Worm (Caenorhabditis elegans) whole organism, early embryonic: ENCODE results near the gene toca-2.

ENCODE experiments used
- B0310.2 ChIP-seq: sonication (generic microtip); optimal IDR thresholded peaks from 2 replicates; lab custom pipeline; 2016; ENCODE audit warnings: mild to moderate bottlenecking, missing genetic modification characterization, missing compliant biosample characterization
- F13C5.2 ChIP-seq: sonication (generic microtip); optimal IDR thresholded peaks from 2 replicates; lab custom pipeline; 2017; ENCODE audit warnings: mild to moderate bottlenecking, missing genetic modification characterization, inconsistent platforms, missing compliant biosample characterization
- aly-1 ChIP-seq: sonication (generic microtip); optimal IDR thresholded peaks from 2 replicates; lab custom pipeline; 2016; ENCODE audit warnings: missing genetic modification characterization, missing compliant biosample characterization
- ama-1 ChIP-seq: fragments of 150-350 bp; optimal IDR thresholded peaks from 2 replicates; lab custom pipeline; 2014
- ceh-13 ChIP-seq: fragments of 200-800 bp; sonication (Bioruptor generic); optimal IDR thresholded peaks from 2 replicates; lab custom pipeline; 2018; ENCODE audit warnings: mild to moderate bottlenecking, missing genetic modification characterization, missing compliant biosample characterization
- ceh-36 ChIP-seq: sonication (generic microtip); optimal IDR thresholded peaks from 2 replicates; lab custom pipeline; 2016; ENCODE audit warnings: missing genetic modification characterization, inconsistent platforms, missing compliant biosample characterization
- ets-7 ChIP-seq: sonication (generic microtip); optimal IDR thresholded peaks from 2 replicates; lab custom pipeline; 2016; ENCODE audit warnings: missing genotype, missing genetic modification characterization, missing compliant biosample characterization
- flt-1 ChIP-seq: fragments of 200-800 bp; sonication (Bioruptor generic); IDR thresholded peaks from 2 replicates; pipeline ENCODE4 v1.3.6; 2022; ENCODE audit warnings: missing genetic modification characterization, missing compliant biosample characterization
- hmbx-1 ChIP-seq: sonication (generic microtip); optimal IDR thresholded peaks from 2 replicates; lab custom pipeline; 2016; ENCODE audit warnings: mild to moderate bottlenecking, missing genetic modification characterization, missing compliant biosample characterization
- hmg-4 ChIP-seq: fragments of 200-800 bp; sonication (Bioruptor generic); optimal IDR thresholded peaks from 2 replicates; lab custom pipeline; 2018; ENCODE audit warnings: mild to moderate bottlenecking, missing genetic modification characterization, missing compliant biosample characterization
- hnd-1 ChIP-seq: sonication (generic microtip); optimal IDR thresholded peaks from 2 replicates; lab custom pipeline; 2016; ENCODE audit warnings: missing genetic modification characterization, missing compliant biosample characterization
- pes-1 ChIP-seq: fragments of 200-800 bp; sonication (Bioruptor generic); IDR thresholded peaks from 2 replicates; pipeline ENCODE4 v1.3.6; 2022; ENCODE audit warnings: missing genetic modification reagents, missing genetic modification characterization, missing compliant biosample characterization
- scrt-1 ChIP-seq: fragments of 200-800 bp; sonication (Bioruptor generic); IDR thresholded peaks from 2 replicates; pipeline ENCODE4 v1.3.6; 2022; ENCODE audit warnings: missing genetic modification characterization, missing compliant biosample characterization
- sea-1 ChIP-seq: fragments of 200-800 bp; sonication (Bioruptor generic); conservative IDR thresholded peaks from 2 replicates; pipeline ENCODE4 v1.3.6; 2022; ENCODE audit warnings: missing genetic modification characterization, missing compliant biosample characterization
- tbx-11 ChIP-seq: fragments of 200-800 bp; sonication (Bioruptor generic); IDR thresholded peaks from 2 replicates; pipeline ENCODE4 v1.3.6; 2022; ENCODE audit warnings: missing genetic modification characterization, missing compliant biosample characterization
- tbx-37 ChIP-seq: fragments of 200-800 bp; sonication (Bioruptor generic); conservative IDR thresholded peaks from 2 replicates; pipeline ENCODE4 v1.3.6; 2022; ENCODE audit warnings: missing genetic modification reagents, missing genetic modification characterization, missing compliant biosample characterization
- tra-4 ChIP-seq: sonication (generic microtip); optimal IDR thresholded peaks from 2 replicates; lab custom pipeline; 2017; ENCODE audit warnings: missing genetic modification characterization, missing compliant biosample characterization

Gene toca-2

ce11 chrIII:13755689-13756088 is at the start of gene toca-2:
toca-2 (plus strand) TSS chrIII:13755896.
- no peak for TF ChIP-seq tbx-11 (GFP tag; lab: Robert Waterston, UW)
- no peak for TF ChIP-seq scrt-1 (GFP tag; lab: Robert Waterston, UW)
- TF ChIP-seq hnd-1 (tag; lab: Kevin White, UChicago) = no peak
- TF ChIP-seq flt-1 (GFP tag; lab: Robert Waterston, UW) = no peak
- TF ChIP-seq F13C5.2 = no peak
- TF ChIP-seq hmbx-1 = no peak
- no peak for TF ChIP-seq tbx-37
- TF ChIP-seq aly-1 (tag; lab: Kevin White, UChicago) = no peak
- no peak for TF ChIP-seq ceh-13 (GFP tag; lab: Kevin White, UChicago)

ce11 chrIII:13708415-13708814 is 47.3 kb upstream of the toca-2 start:
- TF ChIP-seq hnd-1 (tag; lab: Kevin White, UChicago) (no peak), scrt-1 (GFP tag; lab: Robert Waterston, UW) (no peak), ets-7 (no peak), tbx-37 (no peak), hmg-4 (GFP tag; lab: Kevin White, UChicago) (no peak), aly-1 (tag; lab: Kevin White, UChicago) (no peak), hmbx-1 (no peak), ceh-36 (no peak), B0310.2 (tag; lab: Kevin White, UChicago) (no peak)

- TF ChIP-seq tra-4 (tag; lab: Kevin White, UChicago) = no peak
- no peak for TF ChIP-seq tbx-11 (GFP tag; lab: Robert Waterston, UW)
- TF ChIP-seq aly-1 (tag; lab: Kevin White, UChicago) = no peak
- TF ChIP-seq ama-1 (lab: Kevin White, UChicago) = no peak
- no peak for TF ChIP-seq ceh-36
- TF ChIP-seq hmg-4 (GFP tag; lab: Kevin White, UChicago) = no peak
- TF ChIP-seq ceh-13 (GFP tag; lab: Kevin White, UChicago) = no peak
- no peak for TF ChIP-seq flt-1 (GFP tag; lab: Robert Waterston, UW)
- no peak for TF ChIP-seq hnd-1 (tag; lab: Kevin White, UChicago)
- TF ChIP-seq pes-1 = no peak
- TF ChIP-seq scrt-1 (GFP tag; lab: Robert Waterston, UW) = no peak
- no peak for TF ChIP-seq F13C5.2
- TF ChIP-seq ets-7 = no peak
- no peak for TF ChIP-seq B0310.2 (tag; lab: Kevin White, UChicago)
Measured at ce11 chrIII:13709122-13709521, 46.6 kb upstream of the toca-2 start.

- no peak for TF ChIP-seq tbx-11 (GFP tag; lab: Robert Waterston, UW)
- TF ChIP-seq ets-7 = no peak
- no peak for TF ChIP-seq flt-1 (GFP tag; lab: Robert Waterston, UW)
- no peak for TF ChIP-seq tbx-37
- no peak for TF ChIP-seq ama-1 (lab: Kevin White, UChicago)
- TF ChIP-seq ceh-13 (GFP tag; lab: Kevin White, UChicago) = no peak
- no peak for TF ChIP-seq hnd-1 (tag; lab: Kevin White, UChicago)
- no peak for TF ChIP-seq F13C5.2
- TF ChIP-seq hmbx-1 = no peak
Measured at ce11 chrIII:13710666-13711065, 45.0 kb upstream of the toca-2 start.

- TF ChIP-seq ets-7 (no peak), tbx-11 (GFP tag; lab: Robert Waterston, UW) (no peak), hmg-4 (GFP tag; lab: Kevin White, UChicago) (peak; percentile 68), ceh-36 (peak; percentile 16), F13C5.2 (peak; percentile 56), tra-4 (tag; lab: Kevin White, UChicago) (no peak)
Measured at ce11 chrIII:13712854-13713293, 42.8 kb upstream of the toca-2 start.

- no peak for TF ChIP-seq ets-7
- TF ChIP-seq sea-1 = peak; percentile 38; the same call in 1 of the 2 replicates
- no peak for TF ChIP-seq tbx-37
- TF ChIP-seq flt-1 (GFP tag; lab: Robert Waterston, UW) = peak; percentile 26; the same call in 1 of the 2 replicates
- TF ChIP-seq scrt-1 (GFP tag; lab: Robert Waterston, UW) = 0 out of 2 replicates have a peak, but pooled peaks have one; percentile 46
- TF ChIP-seq hmg-4 (GFP tag; lab: Kevin White, UChicago) = peak; percentile 62
- no peak for TF ChIP-seq F13C5.2
- no peak for TF ChIP-seq tbx-11 (GFP tag; lab: Robert Waterston, UW)
Measured at ce11 chrIII:13713807-13714206, 41.9 kb upstream of the toca-2 start.

ce11 chrIII:13714950-13715349 is 40.7 kb upstream of the toca-2 start:
- TF ChIP-seq hnd-1 (tag; lab: Kevin White, UChicago) = no peak
- TF ChIP-seq pes-1 = no peak
- no peak for TF ChIP-seq scrt-1 (GFP tag; lab: Robert Waterston, UW)
- no peak for TF ChIP-seq flt-1 (GFP tag; lab: Robert Waterston, UW)
- no peak for TF ChIP-seq ama-1 (lab: Kevin White, UChicago)
- TF ChIP-seq hmg-4 (GFP tag; lab: Kevin White, UChicago) = no peak
- no peak for TF ChIP-seq B0310.2 (tag; lab: Kevin White, UChicago)

- no peak for TF ChIP-seq aly-1 (tag; lab: Kevin White, UChicago)
Measured at ce11 chrIII:13716266-13716665, 39.4 kb upstream of the toca-2 start.

- no peak for TF ChIP-seq ceh-36
- no peak for TF ChIP-seq hmbx-1
- TF ChIP-seq tra-4 (tag; lab: Kevin White, UChicago) = no peak
Measured at ce11 chrIII:13716831-13717230, 38.9 kb upstream of the toca-2 start.
